Fruit fly (Drosophila melanogaster) whole organism, embryonic: ENCODE data around the gene Cypl.

Experiments used
- Ada2b ChIP-seq: fragments of 200-800 bp; sonication (Bioruptor generic); IDR thresholded peaks from 2 replicates; pipeline ENCODE4 v1.3.6; 2022; ENCODE audit warnings: missing biosample characterization, missing genetic modification characterization
- B-H1 ChIP-seq: fragments of 200-800 bp; sonication (Bioruptor generic); IDR thresholded peaks from 3 replicates; pipeline ENCODE4 v1.3.6; 2022; ENCODE audit warnings: missing biosample characterization, missing genetic modification characterization
- CG10147 ChIP-seq: fragments of 200-800 bp; sonication (Bioruptor generic); optimal IDR thresholded peaks from 2 replicates; lab custom pipeline; 2019; ENCODE audit warnings: missing biosample characterization, mild to moderate bottlenecking, missing genetic modification characterization, moderate library complexity
- CG12155 ChIP-seq: fragments of 200-800 bp; sonication (Bioruptor generic); optimal IDR thresholded peaks from 3 replicates; lab custom pipeline; 2016; ENCODE audit warnings: missing biosample characterization, missing genetic modification characterization
- CG14014 ChIP-seq: fragments of 200-800 bp; sonication (Bioruptor generic); IDR thresholded peaks from 2 replicates; pipeline ENCODE4 v1.3.6; 2022; ENCODE audit warnings: missing biosample characterization, missing genetic modification characterization
- CG1647 ChIP-seq: fragments of 200-800 bp; sonication (Bioruptor generic); optimal IDR thresholded peaks from 3 replicates; lab custom pipeline; 2016; ENCODE audit warnings: missing biosample characterization, missing genetic modification characterization
- CG17612 ChIP-seq: fragments of 200-800 bp; sonication (Bioruptor generic); IDR thresholded peaks from 2 replicates; pipeline ENCODE4 v1.3.6; 2022; ENCODE audit warnings: missing biosample characterization, missing genetic modification characterization
- CG18262 ChIP-seq: fragments of 200-800 bp; optimal IDR thresholded peaks from 3 replicates; lab custom pipeline; 2019; ENCODE audit warnings: missing biosample characterization, mild to moderate bottlenecking, missing genetic modification characterization, moderate library complexity
- CG2712 ChIP-seq: fragments of 200-800 bp; optimal IDR thresholded peaks from 3 replicates; lab custom pipeline; 2019; ENCODE audit warnings: missing biosample characterization, mild to moderate bottlenecking, missing genetic modification characterization, moderate library complexity
- CG2875 ChIP-seq: fragments of 200-800 bp; sonication (Bioruptor generic); optimal IDR thresholded peaks from 2 replicates; lab custom pipeline; 2017; ENCODE audit warnings: missing biosample characterization, mild to moderate bottlenecking, missing genetic modification characterization, missing genetic modification reagents
- CG30403 ChIP-seq: fragments of 200-800 bp; sonication (Bioruptor generic); optimal IDR thresholded peaks from 3 replicates; lab custom pipeline; 2016; ENCODE audit warnings: missing biosample characterization, missing genetic modification characterization
- CG33213 ChIP-seq: fragments of 200-800 bp; sonication (Bioruptor generic); optimal IDR thresholded peaks from 3 replicates; lab custom pipeline; 2016; ENCODE audit warnings: missing biosample characterization, missing genetic modification characterization
- CG4328 ChIP-seq: fragments of 200-800 bp; sonication (Bioruptor generic); optimal IDR thresholded peaks from 3 replicates; lab custom pipeline; 2017; ENCODE audit warnings: missing biosample characterization, missing genetic modification reagents, missing genetic modification characterization
- CG4854 ChIP-seq: fragments of 200-800 bp; sonication (Bioruptor generic); optimal IDR thresholded peaks from 2 replicates; lab custom pipeline; 2016; ENCODE audit warnings: missing biosample characterization, missing genetic modification characterization, inconsistent platforms
- CG6654 ChIP-seq: fragments of 200-800 bp; sonication (Bioruptor generic); optimal IDR thresholded peaks from 2 replicates; lab custom pipeline; 2017; ENCODE audit warnings: missing biosample characterization, mild to moderate bottlenecking, missing genetic modification characterization
- CG6813 ChIP-seq: fragments of 200-800 bp; sonication (Bioruptor generic); optimal IDR thresholded peaks from 2 replicates; lab custom pipeline; 2017; ENCODE audit warnings: missing biosample characterization, missing genetic modification characterization, mild to moderate bottlenecking, moderate library complexity, missing genetic modification reagents
- CG8478 ChIP-seq: fragments of >200 bp; optimal IDR thresholded peaks from 2 replicates; lab custom pipeline; 2018
- CG8924 ChIP-seq: fragments of 200-800 bp; optimal IDR thresholded peaks from 3 replicates; lab custom pipeline; 2019; ENCODE audit warnings: missing biosample characterization, mild to moderate bottlenecking, missing genetic modification characterization, moderate library complexity
- D ChIP-seq, 2 experiments: fragments of 200-800 bp in 1 of 2; fragments of >200 bp in 1 of 2; sonication (Bioruptor generic) in 1 of 2; optimal IDR thresholded peaks; 2 replicates in 1 of 2; 3 replicates in 1 of 2; lab custom pipeline; 2017; ENCODE audit warnings: mild to moderate bottlenecking in 1 of 2, missing biosample characterization in 1 of 2, missing genetic modification characterization in 1 of 2, missing genetic modification reagents in 1 of 2
- D19A ChIP-seq: fragments of 200-800 bp; optimal IDR thresholded peaks from 3 replicates; lab custom pipeline; 2019; ENCODE audit warnings: missing biosample characterization, mild to moderate bottlenecking, missing genetic modification characterization, moderate library complexity
- Deaf1 ChIP-seq: fragments of 200-800 bp; optimal IDR thresholded peaks from 3 replicates; lab custom pipeline; 2019; ENCODE audit warnings: missing biosample characterization, mild to moderate bottlenecking, missing genetic modification characterization, moderate library complexity
- Dfd ChIP-seq, 2 experiments: fragments of >200 bp; optimal IDR thresholded peaks; 2 replicates each; lab custom pipeline; 2017; ENCODE audit warnings: missing biosample characterization in 2 of 2, missing genetic modification characterization in 2 of 2
- Drgx ChIP-seq: fragments of 200-800 bp; sonication (Bioruptor generic); IDR thresholded peaks from 2 replicates; pipeline ENCODE4 v1.3.6; 2022; ENCODE audit warnings: missing biosample characterization, missing genetic modification characterization
- HmgD ChIP-seq: fragments of 200-800 bp; sonication (Bioruptor generic); optimal IDR thresholded peaks from 3 replicates; lab custom pipeline; 2016; ENCODE audit warnings: missing biosample characterization, missing genetic modification characterization
- HmgZ ChIP-seq: fragments of 200-800 bp; sonication (Bioruptor generic); optimal IDR thresholded peaks from 2 replicates; lab custom pipeline; 2018; ENCODE audit warnings: missing biosample characterization, mild to moderate bottlenecking, missing genetic modification characterization
- Hr3 ChIP-seq: fragments of 200-800 bp; sonication (Bioruptor generic); optimal IDR thresholded peaks from 3 replicates; lab custom pipeline; 2016; ENCODE audit warnings: missing biosample characterization, missing genetic modification characterization
- Hr78 ChIP-seq, 2 experiments: fragments of 200-800 bp in 1 of 2; fragments of >200 bp in 1 of 2; sonication (Bioruptor generic) in 1 of 2; optimal IDR thresholded peaks; 2 replicates each; lab custom pipeline; 2017 to 2019; ENCODE audit warnings: missing biosample characterization in 2 of 2, missing genetic modification characterization in 2 of 2, mild to moderate bottlenecking in 1 of 2, moderate library complexity in 1 of 2
- Med ChIP-seq: fragments of 200-800 bp; sonication (Bioruptor generic); peaks from one replicate; lab custom pipeline; 2016; ENCODE audit warnings: missing biosample characterization, missing genetic modification characterization, mild to moderate bottlenecking, inconsistent platforms, moderate library complexity
- Oli ChIP-seq: fragments of 200-800 bp; sonication (Bioruptor generic); optimal IDR thresholded peaks from 2 replicates; lab custom pipeline; 2018; ENCODE audit warnings: missing biosample characterization, mild to moderate bottlenecking, missing genetic modification characterization, moderate library complexity
- PHDP ChIP-seq: fragments of 200-800 bp; sonication (Bioruptor generic); optimal IDR thresholded peaks from 3 replicates; lab custom pipeline; 2018; ENCODE audit warnings: missing biosample characterization, mild to moderate bottlenecking, missing genetic modification characterization, moderate library complexity
- Scr ChIP-seq: fragments of 200-800 bp; sonication (Bioruptor generic); IDR thresholded peaks from 2 replicates; pipeline ENCODE4 v1.3.6; 2022; ENCODE audit warnings: missing biosample characterization, missing genetic modification characterization; ENCODE audit not compliant: partially characterized antibody
- Sox100B ChIP-seq: fragments of 200-800 bp; sonication (Bioruptor generic); optimal IDR thresholded peaks from 3 replicates; lab custom pipeline; 2018; ENCODE audit warnings: missing biosample characterization, mild to moderate bottlenecking, missing genetic modification characterization
- Xbp1 ChIP-seq: fragments of 200-800 bp; sonication (Bioruptor generic); optimal IDR thresholded peaks from 3 replicates; lab custom pipeline; 2016; ENCODE audit warnings: missing biosample characterization, mild to moderate bottlenecking, missing genetic modification characterization
- ato ChIP-seq: fragments of 200-800 bp; sonication (Bioruptor generic); IDR thresholded peaks from 2 replicates; pipeline ENCODE4 v1.3.6; 2022; ENCODE audit warnings: missing biosample characterization, missing genetic modification characterization; ENCODE audit not compliant: partially characterized antibody
- bab2 ChIP-seq: fragments of 200-800 bp; sonication (Bioruptor generic); optimal IDR thresholded peaks from 2 replicates; lab custom pipeline; 2016; ENCODE audit warnings: missing biosample characterization, missing genetic modification characterization
- chn ChIP-seq: fragments of 200-800 bp; sonication (Bioruptor generic); optimal IDR thresholded peaks from 2 replicates; lab custom pipeline; 2016; ENCODE audit warnings: missing biosample characterization, missing genetic modification characterization
- crc ChIP-seq: fragments of 200-800 bp; sonication (Bioruptor generic); optimal IDR thresholded peaks from 2 replicates; lab custom pipeline; 2016; ENCODE audit warnings: missing biosample characterization, missing genetic modification characterization
- disco-r ChIP-seq: fragments of 200-800 bp; sonication (Bioruptor generic); optimal IDR thresholded peaks from 2 replicates; lab custom pipeline; 2016; ENCODE audit warnings: missing biosample characterization, missing genetic modification characterization
- eve ChIP-seq, 2 experiments: fragments of >200 bp; optimal IDR thresholded peaks; 2 replicates each; lab custom pipeline; 2017; ENCODE audit warnings: missing biosample characterization in 2 of 2, missing genetic modification characterization in 2 of 2
- gfzf ChIP-seq: fragments of 200-800 bp; sonication (Bioruptor generic); optimal IDR thresholded peaks from 2 replicates; lab custom pipeline; 2016; ENCODE audit warnings: missing biosample characterization, mild to moderate bottlenecking, missing genetic modification characterization, moderate library complexity
- ind ChIP-seq: fragments of 200-800 bp; sonication (Bioruptor generic); optimal IDR thresholded peaks from 3 replicates; lab custom pipeline; 2016; ENCODE audit warnings: missing biosample characterization, missing genetic modification characterization
- jing ChIP-seq: fragments of 200-800 bp; sonication (Bioruptor generic); optimal IDR thresholded peaks from 2 replicates; lab custom pipeline; 2018; ENCODE audit warnings: missing biosample characterization, mild to moderate bottlenecking, missing genetic modification characterization
- kah ChIP-seq: fragments of 200-800 bp; sonication (Bioruptor generic); optimal IDR thresholded peaks from 2 replicates; lab custom pipeline; 2018; ENCODE audit warnings: missing biosample characterization, mild to moderate bottlenecking, missing genetic modification characterization
- lola ChIP-seq, 3 experiments: fragments of >200 bp in 2 of 3; fragments of 200-800 bp in 1 of 3; sonication (Bioruptor generic) in 1 of 3; optimal IDR thresholded peaks; 2 replicates each; lab custom pipeline; 2017 to 2019; ENCODE audit warnings: missing biosample characterization in 3 of 3, missing genetic modification characterization in 3 of 3, mild to moderate bottlenecking in 1 of 3, moderate library complexity in 1 of 3
- p53 ChIP-seq: fragments of 200-800 bp; sonication (Bioruptor generic); optimal IDR thresholded peaks from 2 replicates; lab custom pipeline; 2016; ENCODE audit warnings: missing biosample characterization, missing genetic modification characterization
- schlank ChIP-seq: fragments of 200-800 bp; sonication (Bioruptor generic); optimal IDR thresholded peaks from 2 replicates; lab custom pipeline; 2018; ENCODE audit warnings: missing biosample characterization, mild to moderate bottlenecking, missing genetic modification characterization
- seq ChIP-seq: fragments of 200-800 bp; sonication (Bioruptor generic); IDR thresholded peaks from 2 replicates; pipeline ENCODE4 v1.3.6; 2022; ENCODE audit warnings: missing biosample characterization, missing genetic modification characterization
- sima ChIP-seq: fragments of 200-800 bp; sonication (Bioruptor generic); optimal IDR thresholded peaks from 2 replicates; lab custom pipeline; 2016; ENCODE audit warnings: missing biosample characterization, missing genetic modification characterization
- toy ChIP-seq: fragments of 200-800 bp; sonication (Bioruptor generic); IDR thresholded peaks from 2 replicates; pipeline ENCODE4 v1.3.6; 2022; ENCODE audit warnings: missing biosample characterization, missing genetic modification characterization
- unc-4 ChIP-seq: fragments of 200-800 bp; sonication (Bioruptor generic); IDR thresholded peaks from 2 replicates; pipeline ENCODE4 v1.3.6; 2022; ENCODE audit warnings: missing biosample characterization, missing genetic modification characterization; ENCODE audit not compliant: partially characterized antibody

The Cypl gene

dm6 chr3L:565964-566627, 23.4 kb upstream of the Cypl start (continued):
- TF ChIP-seq Hr78 (GFP tag; optimal IDR thresholded peaks at IDR 0.05; lab: Kevin White, UChicago) (no peak), CG30403 (GFP tag; lab: Kevin White, UChicago) (peak; percentile 16), Sox100B (GFP tag; lab: Kevin White, UChicago) (no peak), CG6654 (GFP tag; lab: Kevin White, UChicago) (no peak), crc (GFP tag; lab: Kevin White, UChicago) (no peak), D19A (tag; lab: Kevin White, UChicago) (no peak), CG4854 (GFP tag; lab: Kevin White, UChicago) (no peak), Drgx (GFP tag; lab: Robert Waterston, UW) (peak; percentile 75), unc-4 (GFP tag; lab: Robert Waterston, UW) (no peak), Dfd (GFP tag; optimal IDR thresholded peaks at IDR 0.05; lab: Kevin White, UChicago) (no peak), CG8924 (tag; lab: Kevin White, UChicago) (no peak), D (optimal IDR thresholded peaks at IDR 0.05; lab: Kevin White, UChicago) (no peak), D (GFP tag; optimal IDR thresholded peaks at IDR 0.05; lab: Kevin White, UChicago) (peak; percentile 15), jing (GFP tag; lab: Kevin White, UChicago) (no peak), schlank (no peak), PHDP (tag; lab: Kevin White, UChicago) (no peak), Hr3 (peak; percentile 19), CG12155 (no peak), seq (GFP tag; lab: Robert Waterston, UW) (no peak), kah (no peak), sima (GFP tag; lab: Kevin White, UChicago) (no peak), CG18262 (tag; lab: Kevin White, UChicago) (peak; percentile 41), p53 (GFP tag; lab: Kevin White, UChicago) (no peak), CG2712 (peak; percentile 40), CG2875 (GFP tag; lab: Kevin White, UChicago) (peak; percentile 20), CG10147 (GFP tag; lab: Kevin White, UChicago) (no peak), CG8478 (lab: Kevin White, UChicago) (no peak), Xbp1 (GFP tag; lab: Kevin White, UChicago) (no peak), chn (GFP tag; lab: Kevin White, UChicago) (no peak), Oli (tag; lab: Kevin White, UChicago) (peak; percentile 28), Scr (GFP tag; lab: Robert Waterston, UW) (no peak), HmgD (no peak), lola (GFP tag; optimal IDR thresholded peaks at IDR 0.05; lab: Kevin White, UChicago) (peak in 1 of 3 experiments; percentile 54), CG17612 (GFP tag; lab: Robert Waterston, UW) (no peak), CG4328 (no peak), ind (GFP tag; lab: Kevin White, UChicago) (no peak), Ada2b (GFP tag; lab: Robert Waterston, UW) (no peak), bab2 (GFP tag; lab: Kevin White, UChicago) (peak; percentile 16), CG33213 (no peak), eve (GFP tag; optimal IDR thresholded peaks at IDR 0.05; lab: Kevin White, UChicago) (no peak), gfzf (GFP tag; lab: Kevin White, UChicago) (no peak), Deaf1 (tag; lab: Kevin White, UChicago) (no peak), toy (GFP tag; lab: Robert Waterston, UW) (no peak), HmgZ (no peak), disco-r (GFP tag; lab: Kevin White, UChicago) (no peak), B-H1 (GFP tag; lab: Robert Waterston, UW) (no peak), ato (no peak), Med (peak; percentile 66), CG14014 (GFP tag; lab: Robert Waterston, UW) (no peak), CG6813 (GFP tag; lab: Kevin White, UChicago) (peak; percentile 5), CG1647 (GFP tag; lab: Kevin White, UChicago) (no peak)
